Worm (Caenorhabditis elegans) whole organism, L4 larva: ENCODE results near the gene C44B11.6.

Experiments
- F37D6.2 ChIP-seq: sonication (generic microtip); optimal IDR thresholded peaks from 2 replicates; lab custom pipeline; 2016; ENCODE audit warnings: mild to moderate bottlenecking, missing genetic modification characterization, missing compliant biosample characterization
- F49E8.2 ChIP-seq: sonication (generic microtip); optimal IDR thresholded peaks from 2 replicates; lab custom pipeline; 2016; ENCODE audit warnings: missing compliant biosample characterization, mild to moderate bottlenecking, missing genetic modification characterization, borderline replicate concordance
- T20F7.1 ChIP-seq: fragments of 200-800 bp; sonication (Bioruptor generic); optimal IDR thresholded peaks from 2 replicates; lab custom pipeline; 2018; ENCODE audit warnings: mild to moderate bottlenecking, missing genetic modification characterization, missing compliant biosample characterization
- T26A8.4 ChIP-seq: fragments of 200-800 bp; sonication (Bioruptor generic); IDR thresholded peaks from 2 replicates; pipeline ENCODE4 v1.3.6; 2022; ENCODE audit warnings: missing genetic modification characterization, missing compliant biosample characterization
- Y105C5A.15 ChIP-seq: fragments of 200-800 bp; sonication (Bioruptor generic); IDR thresholded peaks from 2 replicates; pipeline ENCODE4 v1.3.6; 2022; ENCODE audit warnings: missing genetic modification characterization, missing compliant biosample characterization
- Y48G9A.11 ChIP-seq: fragments of 200-800 bp; sonication (Bioruptor generic); IDR thresholded peaks from 2 replicates; pipeline ENCODE4 v1.3.6; 2022; ENCODE audit warnings: missing genetic modification reagents, missing genetic modification characterization, missing compliant biosample characterization
- Y5F2A.4 ChIP-seq: fragments of 200-800 bp; sonication (Bioruptor generic); optimal IDR thresholded peaks from 2 replicates; lab custom pipeline; 2018; ENCODE audit warnings: mild to moderate bottlenecking, missing genetic modification characterization, missing compliant biosample characterization
- aly-2 ChIP-seq: sonication (generic microtip); optimal IDR thresholded peaks from 2 replicates; lab custom pipeline; 2018; ENCODE audit warnings: missing biosample characterization, missing genetic modification characterization
- ceh-28 ChIP-seq: fragments of 150-350 bp; optimal IDR thresholded peaks from 2 replicates; lab custom pipeline; 2014; ENCODE audit warnings: missing biosample characterization, missing genetic modification reagents, missing genetic modification characterization
- ceh-44 ChIP-seq: fragments of 200-800 bp; sonication (Bioruptor generic); IDR thresholded peaks from 2 replicates; pipeline ENCODE4 v1.3.6; 2022; ENCODE audit warnings: missing genetic modification reagents, missing genetic modification characterization, missing compliant biosample characterization
- ceh-62 ChIP-seq: sonication (generic microtip); optimal IDR thresholded peaks from 2 replicates; lab custom pipeline; 2017; ENCODE audit warnings: missing biosample characterization, missing genetic modification characterization
- ceh-82 ChIP-seq: sonication (generic microtip); optimal IDR thresholded peaks from 2 replicates; lab custom pipeline; 2017; ENCODE audit warnings: missing biosample characterization, missing genetic modification characterization
- daf-8 ChIP-seq: fragments of 200-800 bp; sonication (Bioruptor generic); IDR thresholded peaks from 2 replicates; pipeline ENCODE4 v1.3.6; 2022; ENCODE audit warnings: missing genetic modification characterization, missing compliant biosample characterization
- dmd-8 ChIP-seq: fragments of 200-800 bp; sonication (Bioruptor generic); IDR thresholded peaks from 2 replicates; pipeline ENCODE4 v1.3.6; 2022; ENCODE audit warnings: missing genetic modification characterization, missing compliant biosample characterization
- dve-1 ChIP-seq: sonication (generic microtip); optimal IDR thresholded peaks from 2 replicates; lab custom pipeline; 2017; ENCODE audit warnings: antibody characterized with exemption, mild to moderate bottlenecking, missing genetic modification characterization, missing compliant biosample characterization; ENCODE audit not compliant: insufficient read depth
- egl-27 ChIP-seq: sonication (generic microtip); optimal IDR thresholded peaks from 3 replicates; lab custom pipeline; 2017; ENCODE audit warnings: missing biosample characterization, missing genetic modification reagents, missing genetic modification characterization
- egl-43 ChIP-seq: fragments of 200-800 bp; sonication (Bioruptor generic); IDR thresholded peaks from 2 replicates; pipeline ENCODE4 v1.3.6; 2022; ENCODE audit warnings: missing genetic modification reagents, missing genetic modification characterization, missing compliant biosample characterization
- fkh-10 ChIP-seq: fragments of 150-350 bp; optimal IDR thresholded peaks from 2 replicates; lab custom pipeline; 2014; ENCODE audit warnings: missing biosample characterization, missing genetic modification reagents, missing genetic modification characterization
- hlh-11 ChIP-seq: fragments of 200-800 bp; sonication (Bioruptor generic); optimal IDR thresholded peaks from 2 replicates; lab custom pipeline; 2018; ENCODE audit warnings: mild to moderate bottlenecking, missing genetic modification characterization, missing compliant biosample characterization
- hlh-30 ChIP-seq: sonication (generic microtip); optimal IDR thresholded peaks from 2 replicates; lab custom pipeline; 2017; ENCODE audit warnings: antibody characterized with exemption, mild to moderate bottlenecking, missing genetic modification characterization, missing compliant biosample characterization; ENCODE audit not compliant: insufficient read depth
- hmg-1.1 ChIP-seq: fragments of 200-800 bp; sonication (Bioruptor generic); IDR thresholded peaks from 2 replicates; pipeline ENCODE4 v1.3.6; 2022; ENCODE audit warnings: missing genetic modification reagents, missing genetic modification characterization, missing compliant biosample characterization
- jun-1 ChIP-seq: fragments of 150-350 bp; optimal IDR thresholded peaks from 2 replicates; lab custom pipeline; 2014; ENCODE audit warnings: missing biosample characterization, missing genetic modification reagents, missing genetic modification characterization
- lim-7 ChIP-seq: fragments of 200-800 bp; sonication (Bioruptor generic); IDR thresholded peaks from 2 replicates; pipeline ENCODE4 v1.3.6; 2022; ENCODE audit warnings: missing genetic modification characterization, missing compliant biosample characterization
- lin-1 ChIP-seq: fragments of 200-800 bp; sonication (Bioruptor generic); IDR thresholded peaks from 2 replicates; pipeline ENCODE4 v1.3.6; 2022; ENCODE audit warnings: missing genetic modification reagents, missing genetic modification characterization, missing compliant biosample characterization
- lin-13 ChIP-seq: fragments of 150-350 bp; optimal IDR thresholded peaks from 2 replicates; lab custom pipeline; 2014; ENCODE audit warnings: missing biosample characterization, missing genetic modification reagents, missing genetic modification characterization
- lin-38 ChIP-seq: fragments of 200-800 bp; sonication (Bioruptor generic); IDR thresholded peaks from 2 replicates; pipeline ENCODE4 v1.3.6; 2022; ENCODE audit warnings: missing genetic modification reagents, missing genetic modification characterization, missing compliant biosample characterization
- lsy-2 ChIP-seq, 2 experiments: fragments of 150-350 bp in 1 of 2; sonication (generic microtip) in 1 of 2; optimal IDR thresholded peaks; 2 replicates each; lab custom pipeline; 2014 to 2017; ENCODE audit warnings: missing biosample characterization in 2 of 2, missing genetic modification characterization in 2 of 2
- mes-2 ChIP-seq: sonication (generic microtip); optimal IDR thresholded peaks from 2 replicates; lab custom pipeline; 2016; ENCODE audit warnings: missing genotype, mild to moderate bottlenecking, missing genetic modification characterization, missing compliant biosample characterization; ENCODE audit not compliant: poor library complexity, severe bottlenecking
- mxl-2 ChIP-seq: fragments of 200-800 bp; sonication (Bioruptor generic); conservative IDR thresholded peaks from 2 replicates; pipeline ENCODE4 v1.3.6; 2022; ENCODE audit warnings: missing genetic modification reagents, missing genetic modification characterization, missing compliant biosample characterization
- nhr-111 ChIP-seq: fragments of 200-800 bp; sonication (Bioruptor generic); optimal IDR thresholded peaks from 2 replicates; lab custom pipeline; 2018; ENCODE audit warnings: mild to moderate bottlenecking, missing genetic modification characterization, missing compliant biosample characterization
- nhr-237 ChIP-seq: sonication (generic microtip); optimal IDR thresholded peaks from 2 replicates; lab custom pipeline; 2017; ENCODE audit warnings: missing biosample characterization, missing genetic modification characterization
- nhr-42 ChIP-seq: fragments of 200-800 bp; sonication (Bioruptor generic); IDR thresholded peaks from 2 replicates; pipeline ENCODE4 v1.3.6; 2022; ENCODE audit warnings: missing genetic modification characterization, missing compliant biosample characterization
- pha-4 ChIP-seq, 2 experiments: fragments of 150-350 bp in 1 of 2; fragments of 200-800 bp in 1 of 2; sonication (Bioruptor generic) in 1 of 2; IDR thresholded peaks in 1 of 2; optimal IDR thresholded peaks in 1 of 2; 2 replicates each; pipeline versions ENCODE4 v1.3.6 to Lab custom; 2014 to 2022; ENCODE audit warnings: missing genetic modification characterization in 2 of 2, missing genetic modification reagents in 2 of 2, missing biosample characterization in 1 of 2, missing compliant biosample characterization in 1 of 2
- php-3 ChIP-seq: fragments of 200-800 bp; sonication (Bioruptor generic); IDR thresholded peaks from 2 replicates; pipeline ENCODE4 v1.3.6; 2022; ENCODE audit warnings: missing genetic modification reagents, missing genetic modification characterization, missing compliant biosample characterization
- sdz-12 ChIP-seq: fragments of 200-800 bp; sonication (Bioruptor generic); optimal IDR thresholded peaks from 2 replicates; lab custom pipeline; 2018; ENCODE audit warnings: mild to moderate bottlenecking, missing genetic modification characterization, missing compliant biosample characterization
- skn-1 ChIP-seq: fragments of 150-350 bp; optimal IDR thresholded peaks from 2 replicates; lab custom pipeline; 2014; ENCODE audit warnings: missing biosample characterization, missing genetic modification characterization
- snpc-4 ChIP-seq: fragments of 150-350 bp; optimal IDR thresholded peaks from 2 replicates; lab custom pipeline; 2014; ENCODE audit warnings: missing biosample characterization, missing genetic modification characterization
- spr-1 ChIP-seq: sonication (generic microtip); optimal IDR thresholded peaks from 2 replicates; lab custom pipeline; 2016; ENCODE audit warnings: mild to moderate bottlenecking, missing genetic modification characterization, missing compliant biosample characterization
- tag-97 ChIP-seq: fragments of 200-800 bp; sonication (Bioruptor generic); IDR thresholded peaks from 2 replicates; pipeline ENCODE4 v1.3.6; 2022; ENCODE audit warnings: missing genetic modification characterization, missing compliant biosample characterization
- zip-2 ChIP-seq: fragments of 150-350 bp; optimal IDR thresholded peaks from 2 replicates; lab custom pipeline; 2014; ENCODE audit warnings: missing biosample characterization, missing genetic modification characterization
- ztf-11 ChIP-seq: fragments of 150-350 bp; optimal IDR thresholded peaks from 2 replicates; lab custom pipeline; 2014; ENCODE audit warnings: missing biosample characterization, missing genetic modification characterization
- ztf-7 ChIP-seq: fragments of 150-350 bp; optimal IDR thresholded peaks from 2 replicates; lab custom pipeline; 2014; ENCODE audit warnings: missing biosample characterization, missing genetic modification characterization

C44B11.6 gene

ce11 chrIII:3104536-3104935 lies 48.4 kb upstream of the C44B11.6 start (continued):
- TF ChIP-seq egl-43 (GFP tag; lab: Robert Waterston, UW) (no peak), spr-1 (no peak), nhr-42 (no peak), ceh-28 (tag; lab: Kevin White, UChicago) (no peak), T20F7.1 (GFP tag; lab: Kevin White, UChicago) (no peak)

- TF ChIP-seq F37D6.2 (tag; lab: Kevin White, UChicago), result no peak
- no peak for TF ChIP-seq sdz-12 (GFP tag; lab: Kevin White, UChicago)
- TF ChIP-seq mes-2 (tag; lab: Kevin White, UChicago), result no peak
- TF ChIP-seq nhr-237, result no peak
- no peak for TF ChIP-seq skn-1
- TF ChIP-seq jun-1 (tag; lab: Kevin White, UChicago), result no peak
- TF ChIP-seq ceh-44 (GFP tag; lab: Robert Waterston, UW), result no peak
- no peak for TF ChIP-seq Y5F2A.4 (GFP tag; lab: Kevin White, UChicago)
- TF ChIP-seq egl-27 (tag; lab: Kevin White, UChicago), result no peak
Observed at ce11 chrIII:3105212-3105611, 47.7 kb upstream of the C44B11.6 start.

- TF ChIP-seq hmg-1.1 (GFP tag; lab: Robert Waterston, UW), result no peak
- TF ChIP-seq mxl-2, result no peak
- no peak for TF ChIP-seq dmd-8 (GFP tag; lab: Robert Waterston, UW)
- no peak for TF ChIP-seq dve-1 (tag; lab: Kevin White, UChicago)
- no peak for TF ChIP-seq Y105C5A.15
- no peak for TF ChIP-seq lsy-2 (tag; optimal IDR thresholded peaks at IDR 0.05; lab: Kevin White, UChicago)
- no peak for TF ChIP-seq lin-13
- no peak for TF ChIP-seq ceh-62
- no peak for TF ChIP-seq hlh-11
- no peak for TF ChIP-seq snpc-4 (tag; lab: Kevin White, UChicago)
- no peak for TF ChIP-seq egl-27 (tag; lab: Kevin White, UChicago)
Observed at ce11 chrIII:3106301-3106700, 46.6 kb upstream of the C44B11.6 start.

ce11 chrIII:3107530-3107929 lies 45.4 kb upstream of the C44B11.6 start:
- TF ChIP-seq ceh-44 (GFP tag; lab: Robert Waterston, UW) (no peak), egl-43 (GFP tag; lab: Robert Waterston, UW) (peak; percentile 37; the same call in 1 of the 2 replicates), pha-4 (GFP tag; IDR thresholded peaks at IDR 0.05; lab: Robert Waterston, UW) (peak; percentile 24; the same call in 1 of the 2 replicates), pha-4 (tag; optimal IDR thresholded peaks at IDR 0.05; lab: Kevin White, UChicago) (no peak), Y48G9A.11 (GFP tag; lab: Robert Waterston, UW) (0 out of 2 replicates have a peak, but pooled peaks have one; percentile 44), lin-38 (GFP tag; lab: Robert Waterston, UW) (peak; percentile 47; the same call in 1 of the 2 replicates), dmd-8 (GFP tag; lab: Robert Waterston, UW) (0 out of 2 replicates have a peak, but pooled peaks have one; percentile 23), daf-8 (no peak)
- TF ChIP-seq, all 104 proteins: peak for 5

- no peak for TF ChIP-seq fkh-10 (GFP tag; lab: Kevin White, UChicago)
- TF ChIP-seq ztf-11 (tag; lab: Kevin White, UChicago), result no peak
- no peak for TF ChIP-seq ceh-82 (tag; lab: Kevin White, UChicago)
- no peak for TF ChIP-seq F49E8.2 (tag; lab: Kevin White, UChicago)
- TF ChIP-seq jun-1 (tag; lab: Kevin White, UChicago), result no peak
- TF ChIP-seq zip-2 (tag; lab: Kevin White, UChicago), result no peak
- no peak for TF ChIP-seq tag-97 (GFP tag; lab: Robert Waterston, UW)
- TF ChIP-seq lin-1, result no peak
- TF ChIP-seq lsy-2 (tag; optimal IDR thresholded peaks at IDR 0.05; lab: Kevin White, UChicago), result no peak
- TF ChIP-seq nhr-111 (GFP tag; lab: Kevin White, UChicago), result no peak
- no peak for TF ChIP-seq aly-2 (tag; lab: Kevin White, UChicago)
- TF ChIP-seq hlh-30 (tag; lab: Kevin White, UChicago), result no peak
- no peak for TF ChIP-seq lim-7
- TF ChIP-seq ztf-7 (tag; lab: Kevin White, UChicago), result no peak
- TF ChIP-seq php-3 (GFP tag; lab: Robert Waterston, UW), result no peak
- no peak for TF ChIP-seq T26A8.4 (GFP tag; lab: Robert Waterston, UW)
Observed at ce11 chrIII:3108804-3109203, 44.1 kb upstream of the C44B11.6 start.
